Fruit fly (Drosophila melanogaster): ENCODE measurements around the gene CG34375.

CG34375 gene

dm6 chr3R:23028506-23028905 lies 18.1 kb upstream of the CG34375 start (continued):
- TF ChIP-seq ranshi (GFP tag; IDR thresholded peaks at IDR 0.05) (peak; percentile 53; the same call in 1 of the 2 replicates), Bteb2 (GFP tag; optimal IDR thresholded peaks at IDR 0.05) (peak; percentile 43), CG10959 (GFP tag; IDR thresholded peaks at IDR 0.05) (no peak), tio (GFP tag; optimal IDR thresholded peaks at IDR 0.05) (no peak), CG13624 (GFP tag; optimal IDR thresholded peaks at IDR 0.05) (peak; percentile 70), eve (GFP tag; optimal IDR thresholded peaks at IDR 0.05) (no peak), CG13775 (GFP tag; optimal IDR thresholded peaks at IDR 0.05) (peak; percentile 47), tup (GFP tag; optimal IDR thresholded peaks at IDR 0.05) (peak; percentile 20), gcm2 (GFP tag; optimal IDR thresholded peaks at IDR 0.05) (no peak), CG12942 (GFP tag; optimal IDR thresholded peaks at IDR 0.05) (no peak), Mad (GFP tag; optimal IDR thresholded peaks at IDR 0.05) (peak; percentile 3), CG5180 (GFP tag; optimal IDR thresholded peaks at IDR 0.05) (no peak), Scr (GFP tag; IDR thresholded peaks at IDR 0.05; ENCODE audit: partially characterized antibody) (no peak), cg (GFP tag; optimal IDR thresholded peaks at IDR 0.05) (no peak), CG7839 (tag; optimal IDR thresholded peaks at IDR 0.05) (peak; percentile 64), gfzf (GFP tag; optimal IDR thresholded peaks at IDR 0.05) (no peak), BEAF-32 (GFP tag; optimal IDR thresholded peaks at IDR 0.05) (no peak), p53 (GFP tag; optimal IDR thresholded peaks at IDR 0.05) (no peak), unpg (GFP tag; optimal IDR thresholded peaks at IDR 0.05) (peak; percentile 55), ap (GFP tag; IDR thresholded peaks at IDR 0.05) (no peak; the same call in 1 of the 2 replicates), gcm (GFP tag; optimal IDR thresholded peaks at IDR 0.05) (no peak), CG12219 (GFP tag; optimal IDR thresholded peaks at IDR 0.05) (peak; percentile 7), jigr1 (GFP tag; IDR thresholded peaks at IDR 0.05) (no peak), Hr51 (GFP tag; optimal IDR thresholded peaks at IDR 0.05) (peak in 1 of 2 experiments; percentile 37), Rx (GFP tag; IDR thresholded peaks at IDR 0.05) (0 out of 2 replicates have a peak, but pooled peaks have one; percentile 7), B-H2 (GFP tag; optimal IDR thresholded peaks at IDR 0.05) (no peak), pnt (GFP tag; optimal IDR thresholded peaks at IDR 0.05) (no peak), chm (GFP tag; IDR thresholded peaks at IDR 0.05) (no peak), Aef1 (GFP tag; IDR thresholded peaks at IDR 0.05) (peak; percentile 65), CG3995 (GFP tag; optimal IDR thresholded peaks at IDR 0.05) (no peak), Usf (GFP tag; optimal IDR thresholded peaks at IDR 0.05) (no peak), tll (GFP tag; optimal IDR thresholded peaks at IDR 0.05) (no peak), dimm (GFP tag; IDR thresholded peaks at IDR 0.05) (no peak), CG13287 (GFP tag; IDR thresholded peaks at IDR 0.05; ENCODE audit: partially characterized antibody) (no peak), bbx (GFP tag; IDR thresholded peaks at IDR 0.05; ENCODE audit: partially characterized antibody) (no peak), CG17359 (tag; optimal IDR thresholded peaks at IDR 0.05) (no peak), insv (GFP tag; optimal IDR thresholded peaks at IDR 0.05) (no peak), sd (tag; optimal IDR thresholded peaks at IDR 0.05) (no peak), CG4328 (GFP tag; optimal IDR thresholded peaks at IDR 0.05) (no peak), Dad (GFP tag; optimal IDR thresholded peaks at IDR 0.05) (no peak), Sin3A (optimal IDR thresholded peaks at IDR 0.05) (no peak), CG3847 (GFP tag; IDR thresholded peaks at IDR 0.05) (peak; percentile 76), CG14050 (GFP tag; IDR thresholded peaks at IDR 0.05) (no peak), sisA (GFP tag; IDR thresholded peaks at IDR 0.05) (peak; percentile 37; the same call in 1 of the 2 replicates), pan (optimal IDR thresholded peaks at IDR 0.05) (no peak), pan (GFP tag; optimal IDR thresholded peaks at IDR 0.05 in 1 of 2, IDR thresholded peaks at IDR 0.05 in 1 of 2) (peak in 1 of 2 experiments; percentile 70), MTF-1 (GFP tag; optimal IDR thresholded peaks at IDR 0.05; ENCODE audit: borderline replicate concordance) (no peak), Gsc (GFP tag; IDR thresholded peaks at IDR 0.05) (no peak), ci (GFP tag; IDR thresholded peaks at IDR 0.05) (no peak), zen2 (GFP tag; IDR thresholded peaks at IDR 0.05; ENCODE audit: partially characterized antibody) (no peak), HHEX (GFP tag; optimal IDR thresholded peaks at IDR 0.05) (peak; percentile 26)
